Fruit fly (Drosophila melanogaster) whole organism, embryonic: Measurements from ENCODE around the gene sals.

Source experiments
- BEAF-32 ChIP-seq: fragments of 200-800 bp; sonication (Bioruptor generic); optimal IDR thresholded peaks from 3 replicates; lab custom pipeline; 2017; ENCODE audit warnings: missing biosample characterization, missing genetic modification characterization, mild to moderate bottlenecking, moderate library complexity, missing genetic modification reagents
- BtbVII ChIP-seq: fragments of 200-800 bp; sonication (Bioruptor generic); optimal IDR thresholded peaks from 3 replicates; lab custom pipeline; 2017; ENCODE audit warnings: missing biosample characterization, mild to moderate bottlenecking, missing genetic modification characterization
- CG10147 ChIP-seq: fragments of 200-800 bp; sonication (Bioruptor generic); optimal IDR thresholded peaks from 2 replicates; lab custom pipeline; 2019; ENCODE audit warnings: missing biosample characterization, mild to moderate bottlenecking, missing genetic modification characterization, moderate library complexity
- CG11695 ChIP-seq: fragments of 200-800 bp; sonication (Bioruptor generic); IDR thresholded peaks from 3 replicates; pipeline ENCODE4 v1.3.6; 2022; ENCODE audit warnings: missing biosample characterization, missing genetic modification characterization
- CG1233 ChIP-seq: fragments of 200-800 bp; sonication (Bioruptor generic); optimal IDR thresholded peaks from 4 replicates; lab custom pipeline; 2018; ENCODE audit warnings: missing biosample characterization, mild to moderate bottlenecking, missing genetic modification characterization
- CG13775 ChIP-seq: fragments of 200-800 bp; sonication (Bioruptor generic); optimal IDR thresholded peaks from 3 replicates; lab custom pipeline; 2017; ENCODE audit warnings: missing biosample characterization, mild to moderate bottlenecking, missing genetic modification characterization
- CG1647 ChIP-seq: fragments of 200-800 bp; sonication (Bioruptor generic); optimal IDR thresholded peaks from 3 replicates; lab custom pipeline; 2016; ENCODE audit warnings: missing biosample characterization, missing genetic modification characterization
- CG17912 ChIP-seq: fragments of 200-800 bp; sonication (Bioruptor generic); optimal IDR thresholded peaks from 2 replicates; lab custom pipeline; 2018; ENCODE audit warnings: missing biosample characterization, mild to moderate bottlenecking, missing genetic modification characterization
- CG18262 ChIP-seq: fragments of 200-800 bp; optimal IDR thresholded peaks from 3 replicates; lab custom pipeline; 2019; ENCODE audit warnings: missing biosample characterization, mild to moderate bottlenecking, missing genetic modification characterization, moderate library complexity
- CG1832 ChIP-seq: fragments of 200-800 bp; sonication (Bioruptor generic); optimal IDR thresholded peaks from 2 replicates; lab custom pipeline; 2017; ENCODE audit warnings: missing biosample characterization, mild to moderate bottlenecking, missing genetic modification characterization, inconsistent platforms
- CG2129 ChIP-seq: fragments of 200-800 bp; sonication (Bioruptor generic); IDR thresholded peaks from 2 replicates; pipeline ENCODE4 v1.3.6; 2022; ENCODE audit warnings: missing biosample characterization, missing genetic modification characterization; ENCODE audit not compliant: partially characterized antibody
- CG30020 ChIP-seq: fragments of 200-800 bp; optimal IDR thresholded peaks from 2 replicates; lab custom pipeline; 2019; ENCODE audit warnings: missing biosample characterization, mild to moderate bottlenecking, missing genetic modification characterization, moderate library complexity
- CG31441 ChIP-seq: fragments of 200-800 bp; sonication (Bioruptor generic); IDR thresholded peaks from 2 replicates; pipeline ENCODE4 v1.3.6; 2022; ENCODE audit warnings: missing biosample characterization, missing genetic modification characterization
- CG3847 ChIP-seq: fragments of 200-800 bp; sonication (Bioruptor generic); IDR thresholded peaks from 2 replicates; pipeline ENCODE4 v1.3.6; 2022; ENCODE audit warnings: missing biosample characterization, missing genetic modification characterization
- CG4730 ChIP-seq: fragments of 200-800 bp; sonication (Bioruptor generic); IDR thresholded peaks from 2 replicates; pipeline ENCODE4 v1.3.6; 2022; ENCODE audit warnings: missing biosample characterization, missing genetic modification characterization
- CG5953 ChIP-seq: fragments of 200-800 bp; sonication (Bioruptor generic); IDR thresholded peaks from 2 replicates; pipeline ENCODE4 v1.3.6; 2022; ENCODE audit warnings: missing biosample characterization, missing genetic modification characterization
- CG7928 ChIP-seq: fragments of 200-800 bp; sonication (Bioruptor generic); optimal IDR thresholded peaks from 2 replicates; lab custom pipeline; 2017; ENCODE audit warnings: missing biosample characterization, mild to moderate bottlenecking, missing genetic modification characterization
- CG8924 ChIP-seq: fragments of 200-800 bp; optimal IDR thresholded peaks from 3 replicates; lab custom pipeline; 2019; ENCODE audit warnings: missing biosample characterization, mild to moderate bottlenecking, missing genetic modification characterization, moderate library complexity
- D19B ChIP-seq: fragments of 200-800 bp; sonication (Bioruptor generic); optimal IDR thresholded peaks from 2 replicates; lab custom pipeline; 2017; ENCODE audit warnings: missing biosample characterization, mild to moderate bottlenecking, missing genetic modification characterization
- Dek ChIP-seq: fragments of 200-800 bp; sonication (Bioruptor generic); optimal IDR thresholded peaks from 3 replicates; lab custom pipeline; 2019; ENCODE audit warnings: missing biosample characterization, mild to moderate bottlenecking, missing genetic modification characterization, moderate library complexity
- Dfd ChIP-seq, 2 experiments: fragments of >200 bp; optimal IDR thresholded peaks; 2 replicates each; lab custom pipeline; 2017; ENCODE audit warnings: missing biosample characterization in 2 of 2, missing genetic modification characterization in 2 of 2
- Dip3 ChIP-seq: fragments of 200-800 bp; sonication (Bioruptor generic); optimal IDR thresholded peaks from 3 replicates; lab custom pipeline; 2016; ENCODE audit warnings: missing biosample characterization, missing genetic modification characterization
- E2f1 ChIP-seq: fragments of 200-800 bp; sonication (Bioruptor generic); IDR thresholded peaks from 2 replicates; pipeline ENCODE4 v1.3.6; 2022; ENCODE audit warnings: missing biosample characterization, missing genetic modification characterization
- ERR ChIP-seq: fragments of 200-800 bp; sonication (Bioruptor generic); optimal IDR thresholded peaks from 2 replicates; lab custom pipeline; 2016; ENCODE audit warnings: missing biosample characterization, missing genetic modification characterization
- Ets97D ChIP-seq: fragments of 200-800 bp; sonication (Bioruptor generic); optimal IDR thresholded peaks from 3 replicates; lab custom pipeline; 2016; ENCODE audit warnings: missing biosample characterization, missing genetic modification characterization
- Fer2 ChIP-seq: fragments of 200-800 bp; sonication (Bioruptor generic); optimal IDR thresholded peaks from 2 replicates; lab custom pipeline; 2018; ENCODE audit warnings: missing biosample characterization, mild to moderate bottlenecking, missing genetic modification characterization, moderate library complexity
- Mes4 ChIP-seq: fragments of 200-800 bp; sonication (Bioruptor generic); optimal IDR thresholded peaks from 2 replicates; lab custom pipeline; 2016; ENCODE audit warnings: missing biosample characterization, missing genetic modification characterization
- Neu2 ChIP-seq: fragments of 200-800 bp; sonication (Bioruptor generic); optimal IDR thresholded peaks from 3 replicates; lab custom pipeline; 2016; ENCODE audit warnings: missing biosample characterization, missing genetic modification characterization, borderline replicate concordance
- Rx ChIP-seq: fragments of 200-800 bp; sonication (Bioruptor generic); IDR thresholded peaks from 2 replicates; pipeline ENCODE4 v1.3.6; 2022; ENCODE audit warnings: missing biosample characterization, missing genetic modification characterization
- Sin3A ChIP-seq: fragments of >200 bp; optimal IDR thresholded peaks from 2 replicates; lab custom pipeline; 2018
- Sry-β ChIP-seq: fragments of 200-800 bp; sonication (Bioruptor generic); optimal IDR thresholded peaks from 2 replicates; lab custom pipeline; 2018; ENCODE audit warnings: missing biosample characterization, mild to moderate bottlenecking, missing genetic modification characterization, moderate library complexity
- Tbp ChIP-seq: fragments of >200 bp; optimal IDR thresholded peaks from 2 replicates; lab custom pipeline; 2018; ENCODE audit warnings: missing biosample characterization, missing genetic modification characterization
- ab ChIP-seq: fragments of 200-800 bp; sonication (Bioruptor generic); optimal IDR thresholded peaks from 2 replicates; lab custom pipeline; 2016; ENCODE audit warnings: missing biosample characterization, missing genetic modification characterization
- al ChIP-seq: fragments of 200-800 bp; sonication (Bioruptor generic); IDR thresholded peaks from 2 replicates; pipeline ENCODE4 v1.3.6; 2022; ENCODE audit warnings: missing biosample characterization, missing genetic modification characterization
- ato ChIP-seq: fragments of 200-800 bp; sonication (Bioruptor generic); IDR thresholded peaks from 2 replicates; pipeline ENCODE4 v1.3.6; 2022; ENCODE audit warnings: missing biosample characterization, missing genetic modification characterization; ENCODE audit not compliant: partially characterized antibody
- chif ChIP-seq, 2 experiments: fragments of 200-800 bp; sonication (Bioruptor generic); optimal IDR thresholded peaks; 3 replicates each; lab custom pipeline; 2016; ENCODE audit warnings: missing biosample characterization in 2 of 2, missing genetic modification characterization in 2 of 2
- crc ChIP-seq: fragments of 200-800 bp; sonication (Bioruptor generic); optimal IDR thresholded peaks from 2 replicates; lab custom pipeline; 2016; ENCODE audit warnings: missing biosample characterization, missing genetic modification characterization
- ewg ChIP-seq: fragments of 200-800 bp; sonication (Bioruptor generic); optimal IDR thresholded peaks from 3 replicates; lab custom pipeline; 2017; ENCODE audit warnings: mild to moderate bottlenecking, missing biosample characterization, missing genetic modification reagents, missing genetic modification characterization
- fd3F ChIP-seq: fragments of 200-800 bp; sonication (Bioruptor generic); optimal IDR thresholded peaks from 2 replicates; lab custom pipeline; 2018; ENCODE audit warnings: missing biosample characterization, mild to moderate bottlenecking, missing genetic modification characterization, moderate library complexity
- fd64A ChIP-seq: fragments of 200-800 bp; sonication (Bioruptor generic); optimal IDR thresholded peaks from 3 replicates; lab custom pipeline; 2018; ENCODE audit warnings: missing biosample characterization, mild to moderate bottlenecking, missing genetic modification characterization
- gcm ChIP-seq: fragments of 200-800 bp; sonication (Bioruptor generic); optimal IDR thresholded peaks from 2 replicates; lab custom pipeline; 2019; ENCODE audit warnings: missing biosample characterization, mild to moderate bottlenecking, missing genetic modification characterization, moderate library complexity
- jigr1 ChIP-seq: fragments of 200-800 bp; sonication (Bioruptor generic); IDR thresholded peaks from 3 replicates; pipeline ENCODE4 v1.3.6; 2022; ENCODE audit warnings: missing biosample characterization, missing genetic modification characterization
- lmd ChIP-seq: fragments of 200-800 bp; sonication (Bioruptor generic); IDR thresholded peaks from 2 replicates; pipeline ENCODE4 v1.3.6; 2022; ENCODE audit warnings: missing biosample characterization, missing genetic modification characterization
- nerfin-2 ChIP-seq: fragments of 200-800 bp; sonication (Bioruptor generic); IDR thresholded peaks from 2 replicates; pipeline ENCODE4 v1.3.6; 2022; ENCODE audit warnings: missing biosample characterization, missing genetic modification characterization; ENCODE audit not compliant: partially characterized antibody
- nom ChIP-seq: fragments of 200-800 bp; sonication (Bioruptor generic); optimal IDR thresholded peaks from 2 replicates; lab custom pipeline; 2017; ENCODE audit warnings: missing biosample characterization, missing genetic modification characterization, mild to moderate bottlenecking, moderate library complexity, missing genetic modification reagents
- oc ChIP-seq: fragments of 200-800 bp; sonication (Bioruptor generic); optimal IDR thresholded peaks from 2 replicates; lab custom pipeline; 2018; ENCODE audit warnings: missing biosample characterization, mild to moderate bottlenecking, missing genetic modification characterization, moderate library complexity
- pb ChIP-seq: fragments of 200-800 bp; sonication (Bioruptor generic); optimal IDR thresholded peaks from 3 replicates; lab custom pipeline; 2016; ENCODE audit warnings: missing biosample characterization, missing genetic modification characterization
- psq ChIP-seq: fragments of 200-800 bp; sonication (Bioruptor generic); optimal IDR thresholded peaks from 2 replicates; lab custom pipeline; 2017; ENCODE audit warnings: missing biosample characterization, missing genetic modification characterization
- sens-2 ChIP-seq: fragments of 200-800 bp; sonication (Bioruptor generic); IDR thresholded peaks from 2 replicates; pipeline ENCODE4 v1.3.6; 2022; ENCODE audit warnings: missing biosample characterization, missing genetic modification characterization
- slp2 ChIP-seq: fragments of 200-800 bp; sonication (Bioruptor generic); optimal IDR thresholded peaks from 2 replicates; lab custom pipeline; 2016; ENCODE audit warnings: missing biosample characterization, missing genetic modification characterization
- tgo ChIP-seq: fragments of 200-800 bp; sonication (Bioruptor generic); IDR thresholded peaks from 3 replicates; pipeline ENCODE4 v1.3.6; 2022; ENCODE audit warnings: missing biosample characterization, missing genetic modification characterization
- tin ChIP-seq: fragments of 200-800 bp; sonication (Bioruptor generic); optimal IDR thresholded peaks from 3 replicates; lab custom pipeline; 2016; ENCODE audit warnings: missing biosample characterization, missing genetic modification characterization
- tx ChIP-seq: fragments of 200-800 bp; sonication (Bioruptor generic); optimal IDR thresholded peaks from 2 replicates; lab custom pipeline; 2016; ENCODE audit warnings: missing biosample characterization, missing genetic modification characterization

The sals gene

dm6 chr3R:11437528-11437927 lies 14.1 kb downstream of the sals start, which contains the start of gene CG17230 (continued):
- TF ChIP-seq ERR (GFP tag; lab: Kevin White, UChicago) (no peak), gcm (GFP tag; lab: Kevin White, UChicago) (no peak), CG4730 (GFP tag; lab: Robert Waterston, UW) (no peak), ab (no peak), crc (GFP tag; lab: Kevin White, UChicago) (no peak), CG10147 (no peak), tin (GFP tag; lab: Kevin White, UChicago) (no peak), Dfd (GFP tag; optimal IDR thresholded peaks at IDR 0.05; lab: Kevin White, UChicago) (no peak), Dek (tag; lab: Kevin White, UChicago) (no peak), Ets97D (GFP tag; lab: Kevin White, UChicago) (no peak), CG11695 (GFP tag; lab: Robert Waterston, UW) (no peak), CG1832 (GFP tag; lab: Kevin White, UChicago) (no peak), CG18262 (tag; lab: Kevin White, UChicago) (no peak), ato (GFP tag; lab: Robert Waterston, UW) (0 out of 2 replicates have a peak, but pooled peaks have one; percentile 37), CG31441 (GFP tag; lab: Robert Waterston, UW) (no peak), al (GFP tag; lab: Robert Waterston, UW) (no peak), Rx (GFP tag; lab: Robert Waterston, UW) (no peak), Fer2 (tag; lab: Kevin White, UChicago) (no peak), Dip3 (GFP tag; lab: Kevin White, UChicago) (no peak), CG3847 (GFP tag; lab: Robert Waterston, UW) (no peak), sens-2 (GFP tag; lab: Robert Waterston, UW) (no peak), CG5953 (no peak), Sin3A (no peak), oc (tag; lab: Kevin White, UChicago) (no peak), tgo (GFP tag; lab: Robert Waterston, UW) (no peak), CG7928 (GFP tag; lab: Kevin White, UChicago) (no peak), CG8924 (tag; lab: Kevin White, UChicago) (peak; percentile 71), pb (GFP tag; lab: Kevin White, UChicago) (no peak), nom (GFP tag; lab: Kevin White, UChicago) (no peak), CG17912 (GFP tag; lab: Kevin White, UChicago) (no peak), chif (GFP tag; optimal IDR thresholded peaks at IDR 0.05; lab: Kevin White, UChicago) (no peak), fd3F (GFP tag; lab: Kevin White, UChicago) (no peak), CG13775 (GFP tag; lab: Kevin White, UChicago) (no peak), D19B (no peak), Sry-β (GFP tag; lab: Kevin White, UChicago) (no peak), jigr1 (no peak), Tbp (GFP tag; lab: Kevin White, UChicago) (no peak), CG2129 (GFP tag; lab: Robert Waterston, UW) (no peak), lmd (GFP tag; lab: Robert Waterston, UW) (no peak), BtbVII (GFP tag; lab: Kevin White, UChicago) (no peak), slp2 (GFP tag; lab: Kevin White, UChicago) (no peak), CG1233 (GFP tag; lab: Kevin White, UChicago) (no peak), CG30020 (tag; lab: Kevin White, UChicago) (no peak), BEAF-32 (peak; percentile 81), fd64A (GFP tag; lab: Kevin White, UChicago) (peak; percentile 17), nerfin-2 (GFP tag; lab: Robert Waterston, UW) (peak; percentile 56; the same call in 1 of the 2 replicates), E2f1 (GFP tag; lab: Robert Waterston, UW) (no peak), ewg (no peak), CG1647 (GFP tag; lab: Kevin White, UChicago) (no peak), Neu2 (GFP tag; lab: Kevin White, UChicago) (no peak), Mes4 (GFP tag; lab: Kevin White, UChicago) (no peak), psq (GFP tag; lab: Kevin White, UChicago) (no peak), tx (GFP tag; lab: Kevin White, UChicago) (no peak)
